In genomic region chrX:8141353-8142066, dm6 we compare ENCODE assay signal across 4 fruit fly cellular contexts.
TF ChIP-seq lines count a peak whose summit lies in the region.

No protein-coding gene starts in this region.

TF ChIP-seq in whole organism, adult, 20 proteins besides CTCF, POLR2A, EP300 and RAD21 (continued from another document):
- TF ChIP-seq Clk (GFP tag; optimal IDR thresholded peaks at IDR 0.05; lab: Kevin White, UChicago) (no peak), Crg-1 (GFP tag; optimal IDR thresholded peaks at IDR 0.05; lab: Kevin White, UChicago) (peak; percentile 8)

TF ChIP-seq in whole organism, embryonic, 481 proteins besides CTCF, POLR2A, EP300 and RAD21 (continued from another document and continues in another):
- TF ChIP-seq HmgD (GFP tag; optimal IDR thresholded peaks at IDR 0.05; lab: Kevin White, UChicago) = peak; percentile 11
- TF ChIP-seq CG11093 (GFP tag; IDR thresholded peaks at IDR 0.05; lab: Robert Waterston, UW) = no peak
- TF ChIP-seq CG9876 (GFP tag; optimal IDR thresholded peaks at IDR 0.05; lab: Kevin White, UChicago) = no peak
- no peak for TF ChIP-seq CG12744 (GFP tag; optimal IDR thresholded peaks at IDR 0.05; lab: Kevin White, UChicago)
- no peak for TF ChIP-seq BEAF-32 (GFP tag; optimal IDR thresholded peaks at IDR 0.05; lab: Kevin White, UChicago)
- TF ChIP-seq CG7271 (tag; optimal IDR thresholded peaks at IDR 0.05; lab: Kevin White, UChicago) = no peak
- peak; percentile 44 for TF ChIP-seq CG18599 (GFP tag; optimal IDR thresholded peaks at IDR 0.05; lab: Kevin White, UChicago)
- TF ChIP-seq CkIIα-i1 (GFP tag; IDR thresholded peaks at IDR 0.05; lab: Robert Waterston, UW) = no peak
- peak; percentile 87 for TF ChIP-seq sd (tag; optimal IDR thresholded peaks at IDR 0.05; lab: Kevin White, UChicago)
- no peak for TF ChIP-seq CG5245 (GFP tag; optimal IDR thresholded peaks at IDR 0.05; lab: Kevin White, UChicago)
- TF ChIP-seq CG9609 (GFP tag; optimal IDR thresholded peaks at IDR 0.05; lab: Kevin White, UChicago) = no peak
- no peak for TF ChIP-seq Gug (GFP tag; IDR thresholded peaks at IDR 0.05; lab: Robert Waterston, UW)
- no peak for TF ChIP-seq wor (GFP tag; IDR thresholded peaks at IDR 0.05; lab: Robert Waterston, UW)
- no peak for TF ChIP-seq sens-2 (GFP tag; IDR thresholded peaks at IDR 0.05; lab: Robert Waterston, UW)
- TF ChIP-seq CG12219 (GFP tag; optimal IDR thresholded peaks at IDR 0.05; lab: Kevin White, UChicago) = peak; percentile 10
- peak; percentile 30 for TF ChIP-seq CG12299 (tag; optimal IDR thresholded peaks at IDR 0.05; lab: Kevin White, UChicago)
- no peak for TF ChIP-seq CG13296 (GFP tag; optimal IDR thresholded peaks at IDR 0.05; lab: Kevin White, UChicago)
- TF ChIP-seq CG3847 (GFP tag; IDR thresholded peaks at IDR 0.05; lab: Robert Waterston, UW) = no peak
- TF ChIP-seq CG10209 (GFP tag; optimal IDR thresholded peaks at IDR 0.05; lab: Kevin White, UChicago) = peak; percentile 22
- TF ChIP-seq tll (GFP tag; optimal IDR thresholded peaks at IDR 0.05; lab: Kevin White, UChicago) = no peak
- peak; percentile 35; the same call in 1 of the 2 replicates for TF ChIP-seq NFAT (GFP tag; IDR thresholded peaks at IDR 0.05; lab: Robert Waterston, UW)
- no peak for TF ChIP-seq CG8290 (GFP tag; optimal IDR thresholded peaks at IDR 0.05; lab: Kevin White, UChicago)
- TF ChIP-seq CG8290 (tag; optimal IDR thresholded peaks at IDR 0.05; lab: Kevin White, UChicago) = peak in 1 of 2 experiments; percentile 33
- TF ChIP-seq ab (GFP tag; optimal IDR thresholded peaks at IDR 0.05; lab: Kevin White, UChicago) = no peak
- no peak for TF ChIP-seq Dp (GFP tag; optimal IDR thresholded peaks at IDR 0.05; lab: Kevin White, UChicago)
- TF ChIP-seq Max (GFP tag; optimal IDR thresholded peaks at IDR 0.05; lab: Kevin White, UChicago) = no peak
- TF ChIP-seq knrl (GFP tag; IDR thresholded peaks at IDR 0.05; lab: Robert Waterston, UW; ENCODE audit: partially characterized antibody) = no peak
- TF ChIP-seq Hand (GFP tag; optimal IDR thresholded peaks at IDR 0.05; lab: Kevin White, UChicago) = peak; percentile 4
- peak; percentile 15 for TF ChIP-seq CG4820 (GFP tag; optimal IDR thresholded peaks at IDR 0.05; lab: Kevin White, UChicago)
- no peak for TF ChIP-seq Sry-β (GFP tag; optimal IDR thresholded peaks at IDR 0.05; lab: Kevin White, UChicago)
- TF ChIP-seq Lpt (GFP tag; optimal IDR thresholded peaks at IDR 0.05; lab: Kevin White, UChicago) = no peak
- no peak for TF ChIP-seq dan (GFP tag; IDR thresholded peaks at IDR 0.05; lab: Robert Waterston, UW)
- no peak for TF ChIP-seq CG17802 (tag; optimal IDR thresholded peaks at IDR 0.05; lab: Kevin White, UChicago)
- TF ChIP-seq CG3995 (GFP tag; optimal IDR thresholded peaks at IDR 0.05; lab: Kevin White, UChicago) = no peak
- no peak for TF ChIP-seq luna (GFP tag; optimal IDR thresholded peaks at IDR 0.05; lab: Kevin White, UChicago)
- TF ChIP-seq bbx (GFP tag; IDR thresholded peaks at IDR 0.05; lab: Robert Waterston, UW; ENCODE audit: partially characterized antibody) = no peak
- no peak for TF ChIP-seq Hr3 (GFP tag; optimal IDR thresholded peaks at IDR 0.05; lab: Kevin White, UChicago)
- no peak for TF ChIP-seq CG16815 (GFP tag; optimal IDR thresholded peaks at IDR 0.05; lab: Kevin White, UChicago)
- no peak for TF ChIP-seq trh (GFP tag; optimal IDR thresholded peaks at IDR 0.05; lab: Kevin White, UChicago)
- TF ChIP-seq CG6813 (GFP tag; optimal IDR thresholded peaks at IDR 0.05; lab: Kevin White, UChicago) = peak; percentile 6
- no peak for TF ChIP-seq dati (GFP tag; IDR thresholded peaks at IDR 0.05; lab: Robert Waterston, UW)
- TF ChIP-seq hbn (GFP tag; IDR thresholded peaks at IDR 0.05; lab: Robert Waterston, UW; ENCODE audit: partially characterized antibody) = no peak
- TF ChIP-seq CG17612 (GFP tag; IDR thresholded peaks at IDR 0.05; lab: Robert Waterston, UW) = peak; percentile 27; the same call in 1 of the 2 replicates
- no peak for TF ChIP-seq ash1 (GFP tag; optimal IDR thresholded peaks at IDR 0.05; lab: Kevin White, UChicago)

TF ChIP-seq in whole organism, prepupa, 60 proteins besides CTCF, POLR2A, EP300 and RAD21 (continued from another document):
- TF ChIP-seq CG15336 (GFP tag; IDR thresholded peaks at IDR 0.05; lab: Robert Waterston, UW) (no peak), Eip93F (GFP tag; optimal IDR thresholded peaks at IDR 0.05; lab: Kevin White, UChicago) (peak; percentile 0), Hr39 (GFP tag; optimal IDR thresholded peaks at IDR 0.05; lab: Kevin White, UChicago) (peak; percentile 21), CG4318 (GFP tag; optimal IDR thresholded peaks at IDR 0.05; lab: Kevin White, UChicago) (no peak), Sox14 (GFP tag; optimal IDR thresholded peaks at IDR 0.05; lab: Kevin White, UChicago) (no peak), CG7368 (GFP tag; optimal IDR thresholded peaks at IDR 0.05; lab: Kevin White, UChicago) (peak; percentile 19), Ets96B (tag; optimal IDR thresholded peaks at IDR 0.05; lab: Kevin White, UChicago) (peak; percentile 28), Blimp-1 (GFP tag; optimal IDR thresholded peaks at IDR 0.05; lab: Kevin White, UChicago) (no peak), CG6854 (GFP tag; optimal IDR thresholded peaks at IDR 0.05; lab: Kevin White, UChicago) (peak; percentile 38), CG6276 (GFP tag; optimal IDR thresholded peaks at IDR 0.05; lab: Kevin White, UChicago) (no peak), spab (GFP tag; optimal IDR thresholded peaks at IDR 0.05; lab: Kevin White, UChicago) (no peak), eg (GFP tag; IDR thresholded peaks at IDR 0.05; lab: Robert Waterston, UW) (peak; percentile 57), CG32006 (GFP tag; optimal IDR thresholded peaks at IDR 0.05; lab: Kevin White, UChicago) (peak; percentile 12), CG3919 (GFP tag; optimal IDR thresholded peaks at IDR 0.05; lab: Kevin White, UChicago) (peak; percentile 17), dac (GFP tag; optimal IDR thresholded peaks at IDR 0.05; lab: Kevin White, UChicago) (no peak), CG3032 (tag; optimal IDR thresholded peaks at IDR 0.05; lab: Kevin White, UChicago) (peak; percentile 3), CG34406 (GFP tag; optimal IDR thresholded peaks at IDR 0.05; lab: Kevin White, UChicago) (peak; percentile 6), fkh (GFP tag; optimal IDR thresholded peaks at IDR 0.05; lab: Kevin White, UChicago) (no peak), CG1621 (tag; optimal IDR thresholded peaks at IDR 0.05; lab: Kevin White, UChicago) (peak; percentile 85), CG8119 (GFP tag; IDR thresholded peaks at IDR 0.05; lab: Robert Waterston, UW) (0 out of 3 replicates have a peak, but pooled peaks have one; percentile 41), CG8319 (GFP tag; optimal IDR thresholded peaks at IDR 0.05; lab: Kevin White, UChicago) (no peak), cyc (GFP tag; optimal IDR thresholded peaks at IDR 0.05; lab: Kevin White, UChicago) (no peak), CG10631 (GFP tag; optimal IDR thresholded peaks at IDR 0.05; lab: Kevin White, UChicago) (no peak), salr (GFP tag; optimal IDR thresholded peaks at IDR 0.05; lab: Kevin White, UChicago) (peak in 1 of 2 experiments; percentile 9), Lpt (GFP tag; optimal IDR thresholded peaks at IDR 0.05; lab: Kevin White, UChicago) (no peak), achi (GFP tag; optimal IDR thresholded peaks at IDR 0.05; lab: Kevin White, UChicago) (no peak), vri (GFP tag; optimal IDR thresholded peaks at IDR 0.05; lab: Kevin White, UChicago) (peak; percentile 54), CG6163 (GFP tag; IDR thresholded peaks at IDR 0.05; lab: Robert Waterston, UW) (peak; percentile 57; the same call in 1 of the 3 replicates), svp (GFP tag; lab: Kevin White, UChicago) (peak; percentile 83), CG10669 (GFP tag; optimal IDR thresholded peaks at IDR 0.05; lab: Kevin White, UChicago) (no peak), acj6 (GFP tag; optimal IDR thresholded peaks at IDR 0.05; lab: Kevin White, UChicago) (no peak), fd85E (GFP tag; optimal IDR thresholded peaks at IDR 0.05; lab: Kevin White, UChicago) (no peak), CG6808 (GFP tag; optimal IDR thresholded peaks at IDR 0.05; lab: Kevin White, UChicago) (peak; percentile 47), Met (GFP tag; optimal IDR thresholded peaks at IDR 0.05; lab: Kevin White, UChicago) (peak; percentile 24), ss (GFP tag; optimal IDR thresholded peaks at IDR 0.05; lab: Kevin White, UChicago) (peak; percentile 52 to 70), Eip75B (GFP tag; optimal IDR thresholded peaks at IDR 0.05; lab: Kevin White, UChicago) (peak; percentile 38), net (GFP tag; optimal IDR thresholded peaks at IDR 0.05; lab: Kevin White, UChicago) (peak; percentile 47), Gug (GFP tag; IDR thresholded peaks at IDR 0.05; lab: Robert Waterston, UW) (no peak), Eip78C (GFP tag; lab: Kevin White, UChicago) (peak; percentile 68), CG11902 (GFP tag; optimal IDR thresholded peaks at IDR 0.05; lab: Kevin White, UChicago) (no peak), Hr4 (GFP tag; optimal IDR thresholded peaks at IDR 0.05; lab: Kevin White, UChicago) (no peak)
TF ChIP-seq in whole organism, prepupa: peak in this region for 27.

TF ChIP-seq in whole organism, wandering third instar larva, 38 proteins besides CTCF, POLR2A, EP300 and RAD21 (continued from another document):
- peak; percentile 29 for TF ChIP-seq psq (GFP tag; optimal IDR thresholded peaks at IDR 0.05; lab: Kevin White, UChicago)
- peak; percentile 63 for TF ChIP-seq ey (GFP tag; optimal IDR thresholded peaks at IDR 0.05; lab: Kevin White, UChicago)
- TF ChIP-seq Abd-B (GFP tag; optimal IDR thresholded peaks at IDR 0.05; lab: Kevin White, UChicago) = peak; percentile 63
- peak; percentile 40 for TF ChIP-seq Hnf4 (GFP tag; optimal IDR thresholded peaks at IDR 0.05; lab: Kevin White, UChicago)
- TF ChIP-seq sv (GFP tag; optimal IDR thresholded peaks at IDR 0.05; lab: Kevin White, UChicago) = no peak
- TF ChIP-seq GATAd (GFP tag; optimal IDR thresholded peaks at IDR 0.05; lab: Kevin White, UChicago) = no peak
- peak; percentile 61 for TF ChIP-seq fru (GFP tag; optimal IDR thresholded peaks at IDR 0.05; lab: Kevin White, UChicago)
- TF ChIP-seq Jra (GFP tag; optimal IDR thresholded peaks at IDR 0.05; lab: Kevin White, UChicago) = peak; percentile 25
- peak; percentile 89 for TF ChIP-seq Hr83 (GFP tag; optimal IDR thresholded peaks at IDR 0.05; lab: Kevin White, UChicago; ENCODE audit: poor library complexity, severe bottlenecking)
- TF ChIP-seq Dif (GFP tag; optimal IDR thresholded peaks at IDR 0.05; lab: Kevin White, UChicago; ENCODE audit: partially characterized antibody) = peak; percentile 52
- TF ChIP-seq Hr78 (GFP tag; optimal IDR thresholded peaks at IDR 0.05; lab: Kevin White, UChicago) = peak; percentile 49
- TF ChIP-seq HLH106 (tag; optimal IDR thresholded peaks at IDR 0.05; lab: Kevin White, UChicago) = peak; percentile 38
- no peak for TF ChIP-seq dl (GFP tag; optimal IDR thresholded peaks at IDR 0.05; lab: Kevin White, UChicago; ENCODE audit: insufficient read depth in 1 of 2, partially characterized antibody in 2 of 2)
- TF ChIP-seq dmrt93B (GFP tag; optimal IDR thresholded peaks at IDR 0.05; lab: Kevin White, UChicago) = no peak
- TF ChIP-seq br (GFP tag; optimal IDR thresholded peaks at IDR 0.05; lab: Kevin White, UChicago) = no peak
- TF ChIP-seq Vsx2 (GFP tag; optimal IDR thresholded peaks at IDR 0.05; lab: Kevin White, UChicago; ENCODE audit: partially characterized antibody) = no peak
